Fruit fly (Drosophila melanogaster) whole organism, embryonic: ENCODE results near the gene CG34332.

Experiments
- Aef1 ChIP-seq: fragments of 200-800 bp; sonication (Bioruptor generic); IDR thresholded peaks from 3 replicates; pipeline ENCODE4 v1.3.6; 2022; ENCODE audit warnings: missing biosample characterization, missing genetic modification characterization
- B-H1 ChIP-seq: fragments of 200-800 bp; sonication (Bioruptor generic); IDR thresholded peaks from 3 replicates; pipeline ENCODE4 v1.3.6; 2022; ENCODE audit warnings: missing biosample characterization, missing genetic modification characterization
- C15 ChIP-seq: fragments of 200-800 bp; sonication (Bioruptor generic); IDR thresholded peaks from 3 replicates; pipeline ENCODE4 v1.3.6; 2022; ENCODE audit warnings: missing biosample characterization, missing genetic modification characterization
- CG10321 ChIP-seq: fragments of 200-800 bp; sonication (Bioruptor generic); IDR thresholded peaks from 2 replicates; pipeline ENCODE4 v1.3.6; 2022; ENCODE audit warnings: missing biosample characterization, missing genetic modification characterization
- CG10462 ChIP-seq: fragments of 200-800 bp; sonication (Bioruptor generic); optimal IDR thresholded peaks from 2 replicates; lab custom pipeline; 2016; ENCODE audit warnings: missing biosample characterization, missing genetic modification characterization
- CG11398 ChIP-seq: fragments of 200-800 bp; sonication (Bioruptor generic); optimal IDR thresholded peaks from 2 replicates; lab custom pipeline; 2016; ENCODE audit warnings: missing biosample characterization, missing genetic modification characterization
- CG11695 ChIP-seq: fragments of 200-800 bp; sonication (Bioruptor generic); IDR thresholded peaks from 3 replicates; pipeline ENCODE4 v1.3.6; 2022; ENCODE audit warnings: missing biosample characterization, missing genetic modification characterization
- CG12071 ChIP-seq: fragments of 200-800 bp; sonication (Bioruptor generic); optimal IDR thresholded peaks from 3 replicates; lab custom pipeline; 2018; ENCODE audit warnings: missing biosample characterization, mild to moderate bottlenecking, missing genetic modification characterization
- CG14860 ChIP-seq: fragments of 200-800 bp; sonication (Bioruptor generic); IDR thresholded peaks from 3 replicates; pipeline ENCODE4 v1.3.6; 2022; ENCODE audit warnings: missing biosample characterization, missing genetic modification characterization; ENCODE audit not compliant: partially characterized antibody
- CG1647 ChIP-seq: fragments of 200-800 bp; sonication (Bioruptor generic); optimal IDR thresholded peaks from 3 replicates; lab custom pipeline; 2016; ENCODE audit warnings: missing biosample characterization, missing genetic modification characterization
- CG2116 ChIP-seq: fragments of 200-800 bp; sonication (Bioruptor generic); optimal IDR thresholded peaks from 3 replicates; lab custom pipeline; 2018; ENCODE audit warnings: missing biosample characterization, mild to moderate bottlenecking, missing genetic modification characterization
- CG2120 ChIP-seq: fragments of 200-800 bp; sonication (Bioruptor generic); optimal IDR thresholded peaks from 3 replicates; lab custom pipeline; 2016; ENCODE audit warnings: missing biosample characterization, missing genetic modification characterization
- CG2875 ChIP-seq: fragments of 200-800 bp; sonication (Bioruptor generic); optimal IDR thresholded peaks from 2 replicates; lab custom pipeline; 2017; ENCODE audit warnings: missing biosample characterization, mild to moderate bottlenecking, missing genetic modification characterization, missing genetic modification reagents
- CG30020 ChIP-seq: fragments of 200-800 bp; optimal IDR thresholded peaks from 2 replicates; lab custom pipeline; 2019; ENCODE audit warnings: missing biosample characterization, mild to moderate bottlenecking, missing genetic modification characterization, moderate library complexity
- CG34376 ChIP-seq: fragments of 200-800 bp; sonication (Bioruptor generic); optimal IDR thresholded peaks from 2 replicates; lab custom pipeline; 2018; ENCODE audit warnings: missing biosample characterization, mild to moderate bottlenecking, missing genetic modification characterization
- CG6791 ChIP-seq: fragments of 200-800 bp; sonication (Bioruptor generic); IDR thresholded peaks from 3 replicates; pipeline ENCODE4 v1.3.6; 2022; ENCODE audit warnings: missing biosample characterization, missing genetic modification characterization; ENCODE audit not compliant: partially characterized antibody
- CG7556 ChIP-seq: fragments of 200-800 bp; sonication (Bioruptor generic); optimal IDR thresholded peaks from 2 replicates; lab custom pipeline; 2017; ENCODE audit warnings: missing biosample characterization, mild to moderate bottlenecking, missing genetic modification characterization
- CG8281 ChIP-seq: fragments of 200-800 bp; sonication (Bioruptor generic); optimal IDR thresholded peaks from 2 replicates; lab custom pipeline; 2018; ENCODE audit warnings: missing biosample characterization, mild to moderate bottlenecking, missing genetic modification characterization, moderate library complexity
- CG9609 ChIP-seq: fragments of 200-800 bp; sonication (Bioruptor generic); optimal IDR thresholded peaks from 3 replicates; lab custom pipeline; 2016; ENCODE audit warnings: missing biosample characterization, missing genetic modification characterization
- CG9797 ChIP-seq: fragments of 200-800 bp; sonication (Bioruptor generic); optimal IDR thresholded peaks from 3 replicates; lab custom pipeline; 2018; ENCODE audit warnings: missing biosample characterization, mild to moderate bottlenecking, missing genetic modification characterization
- CG9817 ChIP-seq: fragments of 200-800 bp; sonication (Bioruptor generic); optimal IDR thresholded peaks from 2 replicates; lab custom pipeline; 2018; ENCODE audit warnings: missing biosample characterization, mild to moderate bottlenecking, missing genetic modification characterization, moderate library complexity
- CoRest ChIP-seq: fragments of 200-800 bp; sonication (Bioruptor generic); optimal IDR thresholded peaks from 3 replicates; lab custom pipeline; 2018; ENCODE audit warnings: missing biosample characterization, mild to moderate bottlenecking, missing genetic modification characterization, moderate library complexity
- Dll ChIP-seq: fragments of 200-800 bp; sonication (Bioruptor generic); IDR thresholded peaks from 4 replicates; pipeline ENCODE4 v1.3.6; 2022; ENCODE audit warnings: missing biosample characterization, missing genetic modification characterization; ENCODE audit not compliant: partially characterized antibody
- Elba2 ChIP-seq: fragments of 200-800 bp; sonication (Bioruptor generic); optimal IDR thresholded peaks from 3 replicates; lab custom pipeline; 2016; ENCODE audit warnings: missing biosample characterization, missing genetic modification characterization
- HLH54F ChIP-seq: fragments of 200-800 bp; sonication (Bioruptor generic); optimal IDR thresholded peaks from 3 replicates; lab custom pipeline; 2016; ENCODE audit warnings: missing biosample characterization, missing genetic modification characterization
- Hr78 ChIP-seq, 2 experiments: fragments of 200-800 bp in 1 of 2; fragments of >200 bp in 1 of 2; sonication (Bioruptor generic) in 1 of 2; optimal IDR thresholded peaks; 2 replicates each; lab custom pipeline; 2017 to 2019; ENCODE audit warnings: missing biosample characterization in 2 of 2, missing genetic modification characterization in 2 of 2, mild to moderate bottlenecking in 1 of 2, moderate library complexity in 1 of 2
- NC2β ChIP-seq: fragments of 200-800 bp; sonication (Bioruptor generic); optimal IDR thresholded peaks from 2 replicates; lab custom pipeline; 2016; ENCODE audit warnings: missing biosample characterization, missing genetic modification characterization
- NFAT ChIP-seq: fragments of 200-800 bp; sonication (Bioruptor generic); IDR thresholded peaks from 2 replicates; pipeline ENCODE4 v1.3.6; 2022; ENCODE audit warnings: missing biosample characterization, missing genetic modification characterization
- Poxn ChIP-seq: fragments of 200-800 bp; sonication (Bioruptor generic); IDR thresholded peaks from 2 replicates; pipeline ENCODE4 v1.3.6; 2022; ENCODE audit warnings: missing biosample characterization, missing genetic modification characterization
- Sry-β ChIP-seq: fragments of 200-800 bp; sonication (Bioruptor generic); optimal IDR thresholded peaks from 2 replicates; lab custom pipeline; 2018; ENCODE audit warnings: missing biosample characterization, mild to moderate bottlenecking, missing genetic modification characterization, moderate library complexity
- abd-A ChIP-seq: fragments of 200-800 bp; sonication (Bioruptor generic); optimal IDR thresholded peaks from 3 replicates; lab custom pipeline; 2019; ENCODE audit warnings: missing biosample characterization, mild to moderate bottlenecking, missing genetic modification characterization, moderate library complexity
- amos ChIP-seq: fragments of 200-800 bp; sonication (Bioruptor generic); IDR thresholded peaks from 2 replicates; pipeline ENCODE4 v1.3.6; 2022; ENCODE audit warnings: missing biosample characterization, missing genetic modification characterization; ENCODE audit not compliant: partially characterized antibody
- chinmo ChIP-seq: fragments of 200-800 bp; sonication (Bioruptor generic); IDR thresholded peaks from 4 replicates; pipeline ENCODE4 v1.3.6; 2022; ENCODE audit warnings: missing biosample characterization, missing genetic modification characterization; ENCODE audit not compliant: partially characterized antibody
- dati ChIP-seq: fragments of 200-800 bp; sonication (Bioruptor generic); IDR thresholded peaks from 2 replicates; pipeline ENCODE4 v1.3.6; 2022; ENCODE audit warnings: missing biosample characterization, missing genetic modification characterization
- dimm ChIP-seq: fragments of 200-800 bp; sonication (Bioruptor generic); IDR thresholded peaks from 2 replicates; pipeline ENCODE4 v1.3.6; 2022; ENCODE audit warnings: missing biosample characterization, missing genetic modification characterization
- exex ChIP-seq: fragments of 200-800 bp; sonication (Bioruptor generic); optimal IDR thresholded peaks from 4 replicates; lab custom pipeline; 2018; ENCODE audit warnings: missing biosample characterization, mild to moderate bottlenecking, missing genetic modification characterization, moderate library complexity
- eyg ChIP-seq: fragments of 200-800 bp; sonication (Bioruptor generic); optimal IDR thresholded peaks from 3 replicates; lab custom pipeline; 2016; ENCODE audit warnings: missing biosample characterization, missing genetic modification characterization
- fd3F ChIP-seq: fragments of 200-800 bp; sonication (Bioruptor generic); optimal IDR thresholded peaks from 2 replicates; lab custom pipeline; 2018; ENCODE audit warnings: missing biosample characterization, mild to moderate bottlenecking, missing genetic modification characterization, moderate library complexity
- fd96Cb ChIP-seq: fragments of 200-800 bp; sonication (Bioruptor generic); optimal IDR thresholded peaks from 2 replicates; lab custom pipeline; 2018; ENCODE audit warnings: missing biosample characterization, mild to moderate bottlenecking, missing genetic modification characterization, moderate library complexity
- her ChIP-seq: fragments of 200-800 bp; sonication (Bioruptor generic); optimal IDR thresholded peaks from 2 replicates; lab custom pipeline; 2016; ENCODE audit warnings: missing biosample characterization, missing genetic modification characterization
- hkb ChIP-seq, 2 experiments: fragments of 200-800 bp in 1 of 2; fragments of >200 bp in 1 of 2; sonication (Bioruptor generic) in 1 of 2; IDR thresholded peaks in 1 of 2; optimal IDR thresholded peaks in 1 of 2; 2 replicates each; pipeline versions ENCODE4 v1.3.6 to Lab custom; 2017 to 2022; ENCODE audit warnings: missing biosample characterization in 1 of 2, missing genetic modification characterization in 1 of 2
- jigr1 ChIP-seq: fragments of 200-800 bp; sonication (Bioruptor generic); IDR thresholded peaks from 3 replicates; pipeline ENCODE4 v1.3.6; 2022; ENCODE audit warnings: missing biosample characterization, missing genetic modification characterization
- lbe ChIP-seq: fragments of 200-800 bp; sonication (Bioruptor generic); optimal IDR thresholded peaks from 2 replicates; lab custom pipeline; 2016; ENCODE audit warnings: missing biosample characterization, mild to moderate bottlenecking, missing genetic modification characterization
- phol ChIP-seq: fragments of 200-800 bp; sonication (Bioruptor generic); optimal IDR thresholded peaks from 3 replicates; lab custom pipeline; 2018; ENCODE audit warnings: missing biosample characterization, mild to moderate bottlenecking, missing genetic modification characterization, moderate library complexity
- run ChIP-seq: fragments of 200-800 bp; sonication (Bioruptor generic); optimal IDR thresholded peaks from 3 replicates; lab custom pipeline; 2018; ENCODE audit warnings: missing biosample characterization, mild to moderate bottlenecking, missing genetic modification characterization
- sens-2 ChIP-seq: fragments of 200-800 bp; sonication (Bioruptor generic); IDR thresholded peaks from 2 replicates; pipeline ENCODE4 v1.3.6; 2022; ENCODE audit warnings: missing biosample characterization, missing genetic modification characterization
- sr ChIP-seq: fragments of 200-800 bp; sonication (Bioruptor generic); IDR thresholded peaks from 3 replicates; pipeline ENCODE4 v1.3.6; 2022; ENCODE audit warnings: missing biosample characterization, missing genetic modification characterization
- stc ChIP-seq: fragments of 200-800 bp; sonication (Bioruptor generic); IDR thresholded peaks from 2 replicates; pipeline ENCODE4 v1.3.6; 2022; ENCODE audit warnings: missing biosample characterization, missing genetic modification characterization
- tll ChIP-seq, 2 experiments: fragments of 200-800 bp in 1 of 2; fragments of >200 bp in 1 of 2; sonication (Bioruptor generic) in 1 of 2; optimal IDR thresholded peaks; 2 replicates each; lab custom pipeline; 2017 to 2019; ENCODE audit warnings: missing biosample characterization in 2 of 2, missing genetic modification characterization in 2 of 2, mild to moderate bottlenecking in 1 of 2, moderate library complexity in 1 of 2
- zfh2 ChIP-seq: fragments of 200-800 bp; sonication (Bioruptor generic); optimal IDR thresholded peaks from 2 replicates; lab custom pipeline; 2016; ENCODE audit warnings: missing biosample characterization, missing genetic modification characterization

Gene CG34332

dm6 chrX:20162586-20162985 lies 21.8 kb downstream of the CG34332 start (continued):
- TF ChIP-seq Dll: 0 out of 4 replicates have a peak, but pooled peaks have one; percentile 20
- TF ChIP-seq Poxn (GFP tag; lab: Robert Waterston, UW): no peak
- no peak for TF ChIP-seq hkb (optimal IDR thresholded peaks at IDR 0.05; lab: Kevin White, UChicago)
- TF ChIP-seq hkb (GFP tag; IDR thresholded peaks at IDR 0.05; lab: Robert Waterston, UW): no peak
- no peak for TF ChIP-seq fd96Cb (tag; lab: Kevin White, UChicago)
- 0 out of 3 replicates have a peak, but pooled peaks have one; percentile 26 for TF ChIP-seq CG6791
- TF ChIP-seq Sry-β (GFP tag; lab: Kevin White, UChicago): no peak
- no peak for TF ChIP-seq jigr1 (GFP tag; lab: Robert Waterston, UW)
- TF ChIP-seq CG9797 (GFP tag; lab: Kevin White, UChicago): no peak
- TF ChIP-seq exex: no peak
- peak; percentile 0 for TF ChIP-seq CG2120 (GFP tag; lab: Kevin White, UChicago)
- TF ChIP-seq CG11695 (GFP tag; lab: Robert Waterston, UW): no peak
- no peak for TF ChIP-seq dati (GFP tag; lab: Robert Waterston, UW)
- TF ChIP-seq abd-A: no peak
- no peak for TF ChIP-seq stc (GFP tag; lab: Robert Waterston, UW)
- peak; percentile 48 for TF ChIP-seq CG30020 (tag; lab: Kevin White, UChicago)
- TF ChIP-seq dimm: no peak
- TF ChIP-seq NC2β (GFP tag; lab: Kevin White, UChicago): no peak
- no peak for TF ChIP-seq sens-2 (GFP tag; lab: Robert Waterston, UW)
- TF ChIP-seq chinmo: no peak
- no peak for TF ChIP-seq CG1647 (GFP tag; lab: Kevin White, UChicago)
- no peak for TF ChIP-seq CG14860 (GFP tag; lab: Robert Waterston, UW)
- TF ChIP-seq CG9609 (GFP tag; lab: Kevin White, UChicago): no peak
- TF ChIP-seq CG8281: no peak
- no peak for TF ChIP-seq run (tag; lab: Kevin White, UChicago)
- TF ChIP-seq Hr78 (GFP tag; optimal IDR thresholded peaks at IDR 0.05; lab: Kevin White, UChicago): no peak
- TF ChIP-seq Elba2 (GFP tag; lab: Kevin White, UChicago): no peak
- TF ChIP-seq CG34376 (GFP tag; lab: Kevin White, UChicago): no peak
- TF ChIP-seq HLH54F (GFP tag; lab: Kevin White, UChicago): no peak
- TF ChIP-seq Aef1: no peak
- TF ChIP-seq CG12071 (GFP tag; lab: Kevin White, UChicago): no peak
- peak; percentile 8 for TF ChIP-seq CG9817
- no peak for TF ChIP-seq lbe (GFP tag; lab: Kevin White, UChicago)
- no peak for TF ChIP-seq sr (GFP tag; lab: Robert Waterston, UW)
- TF ChIP-seq amos: peak; percentile 36; the same call in 1 of the 2 replicates
- no peak for TF ChIP-seq phol (tag; lab: Kevin White, UChicago)
- no peak for TF ChIP-seq C15 (GFP tag; lab: Robert Waterston, UW)
- no peak for TF ChIP-seq eyg
- TF ChIP-seq B-H1: no peak
- TF ChIP-seq tll (GFP tag; optimal IDR thresholded peaks at IDR 0.05; lab: Kevin White, UChicago): no peak
- TF ChIP-seq CG2116 (GFP tag; lab: Kevin White, UChicago): peak; percentile 95
- peak; percentile 35 for TF ChIP-seq CoRest (tag; lab: Kevin White, UChicago)
- peak; percentile 5 for TF ChIP-seq zfh2
- no peak for TF ChIP-seq fd3F (GFP tag; lab: Kevin White, UChicago)
- TF ChIP-seq CG10321: no peak
- no peak for TF ChIP-seq CG11398 (GFP tag; lab: Kevin White, UChicago)
- TF ChIP-seq CG7556: no peak
- TF ChIP-seq her: no peak
- no peak for TF ChIP-seq NFAT (GFP tag; lab: Robert Waterston, UW)
- TF ChIP-seq CG2875 (GFP tag; lab: Kevin White, UChicago): no peak
- TF ChIP-seq CG10462: no peak
